Worm (Caenorhabditis elegans) whole organism, L4/young adult: ENCODE measurements around the gene srlf-1.

ENCODE experiments used
- W03F9.2 ChIP-seq: fragments of 150-350 bp; optimal IDR thresholded peaks from 2 replicates; lab custom pipeline; 2014; ENCODE audit warnings: missing biosample characterization, missing genetic modification characterization
- dao-5 ChIP-seq: sonication (generic microtip); optimal IDR thresholded peaks from 2 replicates; lab custom pipeline; 2016; ENCODE audit warnings: missing genotype, missing genetic modification characterization, moderate library complexity, missing compliant biosample characterization
- him-1 ChIP-seq: sonication (generic microtip); optimal IDR thresholded peaks from 2 replicates; lab custom pipeline; 2016; ENCODE audit warnings: missing genotype, missing genetic modification reagents, missing genetic modification characterization, missing compliant biosample characterization

- TF ChIP-seq him-1 (tag; lab: Kevin White, UChicago): no peak
- no peak for TF ChIP-seq dao-5 (tag; lab: Kevin White, UChicago)
- no peak for TF ChIP-seq W03F9.2
Observed at ce11 chrII:7758397-7759135, 31.8 kb upstream of the srlf-1 start, which contains the start of gene B0228.7.
